Fruit fly (Drosophila melanogaster) whole organism, embryonic: ENCODE measurements around the gene CG17982.

Experiments
- Bteb2 ChIP-seq: fragments of 200-800 bp; sonication (Bioruptor generic); optimal IDR thresholded peaks from 2 replicates; lab custom pipeline; 2016; ENCODE audit warnings: missing biosample characterization, missing genetic modification characterization
- CG10267 ChIP-seq: fragments of 200-800 bp; sonication (Bioruptor generic); optimal IDR thresholded peaks from 2 replicates; lab custom pipeline; 2018; ENCODE audit warnings: missing biosample characterization, mild to moderate bottlenecking, missing genetic modification characterization, moderate library complexity
- CG11504 ChIP-seq: fragments of 200-800 bp; sonication (Bioruptor generic); optimal IDR thresholded peaks from 3 replicates; lab custom pipeline; 2019; ENCODE audit warnings: missing biosample characterization, mild to moderate bottlenecking, missing genetic modification characterization, moderate library complexity
- CG11696 ChIP-seq: fragments of 200-800 bp; sonication (Bioruptor generic); IDR thresholded peaks from 2 replicates; pipeline ENCODE4 v1.3.6; 2022; ENCODE audit warnings: missing biosample characterization, missing genetic modification characterization
- CG11723 ChIP-seq: fragments of 200-800 bp; sonication (Bioruptor generic); optimal IDR thresholded peaks from 2 replicates; lab custom pipeline; 2017; ENCODE audit warnings: missing biosample characterization, mild to moderate bottlenecking, missing genetic modification characterization
- CG12155 ChIP-seq: fragments of 200-800 bp; sonication (Bioruptor generic); optimal IDR thresholded peaks from 3 replicates; lab custom pipeline; 2016; ENCODE audit warnings: missing biosample characterization, missing genetic modification characterization
- CG12659 ChIP-seq: fragments of 200-800 bp; sonication (Bioruptor generic); optimal IDR thresholded peaks from 3 replicates; lab custom pipeline; 2017; ENCODE audit warnings: mild to moderate bottlenecking, missing biosample characterization, missing genetic modification reagents, missing genetic modification characterization
- CG14710 ChIP-seq: fragments of 200-800 bp; sonication (Bioruptor generic); optimal IDR thresholded peaks from 3 replicates; lab custom pipeline; 2019; ENCODE audit warnings: missing biosample characterization, mild to moderate bottlenecking, missing genetic modification characterization, moderate library complexity
- CG15269 ChIP-seq: fragments of 200-800 bp; sonication (Bioruptor generic); optimal IDR thresholded peaks from 2 replicates; lab custom pipeline; 2018; ENCODE audit warnings: missing biosample characterization, mild to moderate bottlenecking, missing genetic modification characterization, moderate library complexity
- CG15514 ChIP-seq: fragments of 200-800 bp; sonication (Bioruptor generic); optimal IDR thresholded peaks from 3 replicates; lab custom pipeline; 2017; ENCODE audit warnings: missing biosample characterization, missing genetic modification characterization, mild to moderate bottlenecking, moderate library complexity, missing genetic modification reagents
- CG17829 ChIP-seq: fragments of 200-800 bp; optimal IDR thresholded peaks from 2 replicates; lab custom pipeline; 2019; ENCODE audit warnings: missing biosample characterization, mild to moderate bottlenecking, missing genetic modification characterization, moderate library complexity
- CG18262 ChIP-seq: fragments of 200-800 bp; optimal IDR thresholded peaks from 3 replicates; lab custom pipeline; 2019; ENCODE audit warnings: missing biosample characterization, mild to moderate bottlenecking, missing genetic modification characterization, moderate library complexity
- CG3995 ChIP-seq: fragments of 200-800 bp; sonication (Bioruptor generic); optimal IDR thresholded peaks from 3 replicates; lab custom pipeline; 2016; ENCODE audit warnings: missing biosample characterization, missing genetic modification characterization
- CG7786 ChIP-seq: fragments of 200-800 bp; sonication (Bioruptor generic); optimal IDR thresholded peaks from 2 replicates; lab custom pipeline; 2016; ENCODE audit warnings: missing biosample characterization, missing genetic modification characterization
- CG8089 ChIP-seq: fragments of 200-800 bp; sonication (Bioruptor generic); optimal IDR thresholded peaks from 3 replicates; lab custom pipeline; 2016; ENCODE audit warnings: missing biosample characterization, missing genetic modification characterization
- CG8290 ChIP-seq, 3 experiments: fragments of 200-800 bp; sonication (Bioruptor generic); optimal IDR thresholded peaks; 2 replicates each; lab custom pipeline; 2016 to 2019; ENCODE audit warnings: missing biosample characterization in 3 of 3, missing genetic modification characterization in 3 of 3, mild to moderate bottlenecking in 2 of 3, moderate library complexity in 1 of 3
- CG9797 ChIP-seq: fragments of 200-800 bp; sonication (Bioruptor generic); optimal IDR thresholded peaks from 3 replicates; lab custom pipeline; 2018; ENCODE audit warnings: missing biosample characterization, mild to moderate bottlenecking, missing genetic modification characterization
- CG9932 ChIP-seq: fragments of 200-800 bp; sonication (Bioruptor generic); IDR thresholded peaks from 2 replicates; pipeline ENCODE4 v1.3.6; 2022; ENCODE audit warnings: missing biosample characterization, missing genetic modification characterization
- CHES-1-like ChIP-seq: fragments of 200-800 bp; sonication (Bioruptor generic); optimal IDR thresholded peaks from 2 replicates; lab custom pipeline; 2016; ENCODE audit warnings: missing biosample characterization, missing genetic modification characterization
- Dip3 ChIP-seq: fragments of 200-800 bp; sonication (Bioruptor generic); optimal IDR thresholded peaks from 3 replicates; lab custom pipeline; 2016; ENCODE audit warnings: missing biosample characterization, missing genetic modification characterization
- Doc2 ChIP-seq: fragments of 200-800 bp; sonication (Bioruptor generic); IDR thresholded peaks from 2 replicates; pipeline ENCODE4 v1.3.6; 2022; ENCODE audit warnings: missing biosample characterization, missing genetic modification characterization
- Dp ChIP-seq: fragments of 200-800 bp; sonication (Bioruptor generic); optimal IDR thresholded peaks from 2 replicates; lab custom pipeline; 2018; ENCODE audit warnings: missing biosample characterization, mild to moderate bottlenecking, missing genetic modification characterization, moderate library complexity
- E2f2 ChIP-seq: fragments of 200-800 bp; sonication (Bioruptor generic); IDR thresholded peaks from 2 replicates; pipeline ENCODE4 v1.3.6; 2022; ENCODE audit warnings: missing biosample characterization, missing genetic modification characterization
- H15 ChIP-seq: fragments of 200-800 bp; sonication (Bioruptor generic); IDR thresholded peaks from 3 replicates; pipeline ENCODE4 v1.3.6; 2022; ENCODE audit warnings: missing biosample characterization, missing genetic modification characterization
- Lpt ChIP-seq: fragments of >200 bp; optimal IDR thresholded peaks from 2 replicates; lab custom pipeline; 2018; ENCODE audit warnings: missing biosample characterization, missing genetic modification characterization
- MTF-1 ChIP-seq: fragments of 200-800 bp; sonication (Bioruptor generic); optimal IDR thresholded peaks from 2 replicates; lab custom pipeline; 2018; ENCODE audit warnings: missing biosample characterization, mild to moderate bottlenecking, missing genetic modification characterization, borderline replicate concordance
- Mes4 ChIP-seq: fragments of 200-800 bp; sonication (Bioruptor generic); optimal IDR thresholded peaks from 2 replicates; lab custom pipeline; 2016; ENCODE audit warnings: missing biosample characterization, missing genetic modification characterization
- Nf-YB ChIP-seq: fragments of 200-800 bp; sonication (Bioruptor generic); optimal IDR thresholded peaks from 3 replicates; lab custom pipeline; 2019; ENCODE audit warnings: missing biosample characterization, mild to moderate bottlenecking, missing genetic modification characterization, moderate library complexity
- Oaz ChIP-seq: fragments of 200-800 bp; sonication (Bioruptor generic); IDR thresholded peaks from 2 replicates; pipeline ENCODE4 v1.3.6; 2022; ENCODE audit warnings: missing biosample characterization, missing genetic modification characterization
- Optix ChIP-seq: fragments of 200-800 bp; sonication (Bioruptor generic); IDR thresholded peaks from 3 replicates; pipeline ENCODE4 v1.3.6; 2022; ENCODE audit warnings: missing biosample characterization, missing genetic modification characterization
- Rfx ChIP-seq: fragments of 200-800 bp; sonication (Bioruptor generic); IDR thresholded peaks from 2 replicates; pipeline ENCODE4 v1.3.6; 2022; ENCODE audit warnings: missing biosample characterization, missing genetic modification characterization
- Trl ChIP-seq, 3 experiments: fragments of >200 bp in 2 of 3; fragments of 200-800 bp in 1 of 3; sonication (Bioruptor generic) in 1 of 3; optimal IDR thresholded peaks; 2 replicates in 1 of 3; 3 replicates in 2 of 3; lab custom pipeline; 2016 to 2017; ENCODE audit warnings: missing biosample characterization in 1 of 3, missing genetic modification characterization in 1 of 3
- crp ChIP-seq, 2 experiments: fragments of 200-800 bp; sonication (Bioruptor generic); optimal IDR thresholded peaks; 2 replicates in 1 of 2; 3 replicates in 1 of 2; lab custom pipeline; 2017; ENCODE audit warnings: missing biosample characterization in 2 of 2, missing genetic modification characterization in 2 of 2, mild to moderate bottlenecking in 1 of 2, moderate library complexity in 1 of 2
- dmrt11E ChIP-seq: fragments of 200-800 bp; sonication (Bioruptor generic); optimal IDR thresholded peaks from 3 replicates; lab custom pipeline; 2018; ENCODE audit warnings: missing biosample characterization, mild to moderate bottlenecking, missing genetic modification characterization, moderate library complexity
- exex ChIP-seq: fragments of 200-800 bp; sonication (Bioruptor generic); optimal IDR thresholded peaks from 4 replicates; lab custom pipeline; 2018; ENCODE audit warnings: missing biosample characterization, mild to moderate bottlenecking, missing genetic modification characterization, moderate library complexity
- fd3F ChIP-seq: fragments of 200-800 bp; sonication (Bioruptor generic); optimal IDR thresholded peaks from 2 replicates; lab custom pipeline; 2018; ENCODE audit warnings: missing biosample characterization, mild to moderate bottlenecking, missing genetic modification characterization, moderate library complexity
- fd64A ChIP-seq: fragments of 200-800 bp; sonication (Bioruptor generic); optimal IDR thresholded peaks from 3 replicates; lab custom pipeline; 2018; ENCODE audit warnings: missing biosample characterization, mild to moderate bottlenecking, missing genetic modification characterization
- mld ChIP-seq: fragments of 200-800 bp; sonication (Bioruptor generic); IDR thresholded peaks from 3 replicates; pipeline ENCODE4 v1.3.6; 2022; ENCODE audit warnings: missing biosample characterization, missing genetic modification characterization; ENCODE audit not compliant: partially characterized antibody
- nerfin-2 ChIP-seq: fragments of 200-800 bp; sonication (Bioruptor generic); IDR thresholded peaks from 2 replicates; pipeline ENCODE4 v1.3.6; 2022; ENCODE audit warnings: missing biosample characterization, missing genetic modification characterization; ENCODE audit not compliant: partially characterized antibody
- pb ChIP-seq: fragments of 200-800 bp; sonication (Bioruptor generic); optimal IDR thresholded peaks from 3 replicates; lab custom pipeline; 2016; ENCODE audit warnings: missing biosample characterization, missing genetic modification characterization
- peb ChIP-seq: fragments of 200-800 bp; sonication (Bioruptor generic); IDR thresholded peaks from 2 replicates; pipeline ENCODE4 v1.3.6; 2022; ENCODE audit warnings: missing biosample characterization, missing genetic modification characterization
- phol ChIP-seq: fragments of 200-800 bp; sonication (Bioruptor generic); optimal IDR thresholded peaks from 3 replicates; lab custom pipeline; 2018; ENCODE audit warnings: missing biosample characterization, mild to moderate bottlenecking, missing genetic modification characterization, moderate library complexity
- row ChIP-seq: fragments of 200-800 bp; sonication (Bioruptor generic); IDR thresholded peaks from 3 replicates; pipeline ENCODE4 v1.3.6; 2022; ENCODE audit warnings: missing biosample characterization, missing genetic modification characterization
- shn ChIP-seq: fragments of 200-800 bp; sonication (Bioruptor generic); optimal IDR thresholded peaks from 3 replicates; lab custom pipeline; 2016; ENCODE audit warnings: missing biosample characterization, missing genetic modification characterization
- sima ChIP-seq: fragments of 200-800 bp; sonication (Bioruptor generic); optimal IDR thresholded peaks from 2 replicates; lab custom pipeline; 2016; ENCODE audit warnings: missing biosample characterization, missing genetic modification characterization
- sob ChIP-seq: fragments of 200-800 bp; sonication (Bioruptor generic); IDR thresholded peaks from 2 replicates; pipeline ENCODE4 v1.3.6; 2022; ENCODE audit warnings: missing biosample characterization, missing genetic modification characterization
- tgo ChIP-seq: fragments of 200-800 bp; sonication (Bioruptor generic); IDR thresholded peaks from 3 replicates; pipeline ENCODE4 v1.3.6; 2022; ENCODE audit warnings: missing biosample characterization, missing genetic modification characterization
- tx ChIP-seq: fragments of 200-800 bp; sonication (Bioruptor generic); optimal IDR thresholded peaks from 2 replicates; lab custom pipeline; 2016; ENCODE audit warnings: missing biosample characterization, missing genetic modification characterization
- zen ChIP-seq: fragments of 200-800 bp; sonication (Bioruptor generic); optimal IDR thresholded peaks from 3 replicates; lab custom pipeline; 2018; ENCODE audit warnings: missing biosample characterization, mild to moderate bottlenecking, missing genetic modification characterization, moderate library complexity
- zfh2 ChIP-seq: fragments of 200-800 bp; sonication (Bioruptor generic); optimal IDR thresholded peaks from 2 replicates; lab custom pipeline; 2016; ENCODE audit warnings: missing biosample characterization, missing genetic modification characterization

The CG17982 gene

DNA sequence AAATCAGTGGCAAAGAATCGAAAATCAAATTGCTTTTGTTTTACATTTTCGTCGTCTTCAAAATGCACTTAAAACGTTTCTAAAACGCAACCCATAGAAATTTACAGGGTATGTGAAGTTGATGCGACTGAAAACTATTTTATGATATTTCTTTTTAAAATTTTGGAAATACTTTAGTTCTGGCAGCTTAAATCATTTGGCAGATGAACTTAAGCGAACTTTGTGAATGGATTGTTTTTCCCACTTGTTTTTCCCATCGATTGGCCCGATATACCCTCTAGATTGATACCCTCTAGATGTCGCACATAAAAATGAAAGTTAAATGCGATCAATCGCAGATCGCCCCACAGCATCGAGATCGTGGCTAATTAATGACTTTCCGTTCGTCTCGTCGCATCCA, 17.5 kb downstream of the CG17982 start (continued):
- TF ChIP-seq CG15514 (GFP tag; lab: Kevin White, UChicago): no peak
- TF ChIP-seq sob (GFP tag; lab: Robert Waterston, UW): peak; percentile 14; the same call in 1 of the 2 replicates
- no peak for TF ChIP-seq CG3995
- TF ChIP-seq CG9797 (GFP tag; lab: Kevin White, UChicago): no peak
- peak; percentile 29; the same call in 1 of the 2 replicates for TF ChIP-seq E2f2
- no peak for TF ChIP-seq MTF-1 (GFP tag; lab: Kevin White, UChicago)
- no peak for TF ChIP-seq fd3F (GFP tag; lab: Kevin White, UChicago)
- TF ChIP-seq CG15269 (tag; lab: Kevin White, UChicago): peak; percentile 45
- TF ChIP-seq tx: peak; percentile 39
- peak; percentile 16 for TF ChIP-seq CG12155 (GFP tag; lab: Kevin White, UChicago)
- TF ChIP-seq phol (tag; lab: Kevin White, UChicago): peak; percentile 78
- no peak for TF ChIP-seq exex (tag; lab: Kevin White, UChicago)
- no peak for TF ChIP-seq CG9932 (GFP tag; lab: Robert Waterston, UW)
- peak; percentile 23 for TF ChIP-seq CG8089 (GFP tag; lab: Kevin White, UChicago)
- TF ChIP-seq CG11696 (GFP tag; lab: Robert Waterston, UW): no peak
- peak; percentile 11 for TF ChIP-seq CG12659 (GFP tag; lab: Kevin White, UChicago)
- no peak for TF ChIP-seq nerfin-2 (GFP tag; lab: Robert Waterston, UW)
- TF ChIP-seq Dip3 (GFP tag; lab: Kevin White, UChicago): no peak
- no peak for TF ChIP-seq sima (GFP tag; lab: Kevin White, UChicago)
- TF ChIP-seq Mes4 (GFP tag; lab: Kevin White, UChicago): peak; percentile 59
- no peak for TF ChIP-seq CHES-1-like (GFP tag; lab: Kevin White, UChicago)
- no peak for TF ChIP-seq Rfx (GFP tag; lab: Robert Waterston, UW)
- peak; percentile 71 for TF ChIP-seq Optix (GFP tag; lab: Robert Waterston, UW)
- TF ChIP-seq CG14710: peak; percentile 65
- no peak for TF ChIP-seq Bteb2
- peak; percentile 67 for TF ChIP-seq CG17829 (tag; lab: Kevin White, UChicago)
- TF ChIP-seq crp (GFP tag; optimal IDR thresholded peaks at IDR 0.05; lab: Kevin White, UChicago): no peak
- peak; percentile 80 for TF ChIP-seq CG18262
- peak; percentile 77 for TF ChIP-seq CG11504 (tag; lab: Kevin White, UChicago)
- no peak for TF ChIP-seq Doc2 (GFP tag; lab: Robert Waterston, UW)
- peak; percentile 7 for TF ChIP-seq CG8290 (GFP tag; optimal IDR thresholded peaks at IDR 0.05; lab: Kevin White, UChicago)
- TF ChIP-seq CG8290 (tag; optimal IDR thresholded peaks at IDR 0.05; lab: Kevin White, UChicago): peak in 1 of 2 experiments; percentile 53
- peak; percentile 9 for TF ChIP-seq CG11723 (GFP tag; lab: Kevin White, UChicago)
- peak; percentile 67 for TF ChIP-seq row (GFP tag; lab: Robert Waterston, UW)
- TF ChIP-seq dmrt11E (tag; lab: Kevin White, UChicago): peak; percentile 61
- 0 out of 2 replicates have a peak, but pooled peaks have one; percentile 25 for TF ChIP-seq peb (GFP tag; lab: Robert Waterston, UW)
- no peak for TF ChIP-seq Trl (optimal IDR thresholded peaks at IDR 0.05; lab: Kevin White, UChicago)
- TF ChIP-seq Trl (GFP tag; optimal IDR thresholded peaks at IDR 0.05; lab: Kevin White, UChicago): peak; percentile 21
- peak; percentile 21 for TF ChIP-seq shn
- TF ChIP-seq fd64A: peak; percentile 47
- peak; percentile 45; the same call in 1 of the 3 replicates for TF ChIP-seq tgo (GFP tag; lab: Robert Waterston, UW)
- TF ChIP-seq zen (tag; lab: Kevin White, UChicago): peak; percentile 56
- no peak for TF ChIP-seq Lpt (GFP tag; lab: Kevin White, UChicago)
- no peak for TF ChIP-seq Oaz
- TF ChIP-seq zfh2 (GFP tag; lab: Kevin White, UChicago): no peak
- TF ChIP-seq H15 (GFP tag; lab: Robert Waterston, UW): peak; percentile 72
- no peak for TF ChIP-seq pb
- no peak for TF ChIP-seq mld (GFP tag; lab: Robert Waterston, UW)
- no peak for TF ChIP-seq Nf-YB (GFP tag; lab: Kevin White, UChicago)
- no peak for TF ChIP-seq CG7786
- peak; percentile 57 for TF ChIP-seq CG10267 (tag; lab: Kevin White, UChicago)
- no peak for TF ChIP-seq Dp (GFP tag; lab: Kevin White, UChicago)
